Worm (Caenorhabditis elegans) whole organism, L2 larva: ENCODE data around the gene pgap-1.

Source experiments
- C34F6.9 ChIP-seq: fragments of 150-350 bp; optimal IDR thresholded peaks from 2 replicates; lab custom pipeline; 2014; ENCODE audit warnings: missing biosample characterization, missing genetic modification characterization
- F13H6.1 ChIP-seq: sonication (generic microtip); optimal IDR thresholded peaks from 2 replicates; lab custom pipeline; 2016; ENCODE audit warnings: missing genetic modification characterization, missing compliant biosample characterization
- R02D3.7 ChIP-seq: fragments of 150-350 bp; optimal IDR thresholded peaks from 2 replicates; lab custom pipeline; 2014; ENCODE audit warnings: missing biosample characterization, missing genetic modification characterization
- Y55F3AM.14 ChIP-seq: fragments of 200-800 bp; sonication (Bioruptor generic); optimal IDR thresholded peaks from 2 replicates; lab custom pipeline; 2018; ENCODE audit warnings: mild to moderate bottlenecking, missing genetic modification characterization, missing compliant biosample characterization
- ZK546.5 ChIP-seq: sonication (generic microtip); optimal IDR thresholded peaks from 2 replicates; lab custom pipeline; 2017; ENCODE audit warnings: missing biosample characterization, missing genetic modification characterization
- alr-1 ChIP-seq: fragments of 150-350 bp; optimal IDR thresholded peaks from 2 replicates; lab custom pipeline; 2014; ENCODE audit warnings: missing biosample characterization, missing genetic modification characterization
- aly-2 ChIP-seq: fragments of 150-350 bp; optimal IDR thresholded peaks from 2 replicates; lab custom pipeline; 2014; ENCODE audit warnings: missing biosample characterization, missing genetic modification characterization
- ama-1 ChIP-seq: fragments of 150-350 bp; optimal IDR thresholded peaks from 2 replicates; lab custom pipeline; 2018; ENCODE audit warnings: inconsistent platforms
- blmp-1 ChIP-seq: sonication (generic microtip); optimal IDR thresholded peaks from 2 replicates; lab custom pipeline; 2017; ENCODE audit warnings: missing genetic modification characterization, mild to moderate bottlenecking, missing compliant biosample characterization, antibody characterized with exemption, moderate library complexity; ENCODE audit not compliant: insufficient read depth
- ceh-16 ChIP-seq: fragments of 150-350 bp; optimal IDR thresholded peaks from 2 replicates; lab custom pipeline; 2014; ENCODE audit warnings: missing biosample characterization, missing genetic modification characterization
- ceh-82 ChIP-seq: fragments of 150-350 bp; optimal IDR thresholded peaks from 2 replicates; lab custom pipeline; 2014; ENCODE audit warnings: missing biosample characterization, missing genetic modification characterization
- crh-2 ChIP-seq: sonication (generic microtip); optimal IDR thresholded peaks from 2 replicates; lab custom pipeline; 2017; ENCODE audit warnings: missing biosample characterization, missing genetic modification characterization
- dmd-4 ChIP-seq: sonication (generic microtip); optimal IDR thresholded peaks from 2 replicates; lab custom pipeline; 2017; ENCODE audit warnings: missing biosample characterization, missing genetic modification characterization
- egl-27 ChIP-seq: sonication (generic microtip); optimal IDR thresholded peaks from 3 replicates; lab custom pipeline; 2017; ENCODE audit warnings: missing biosample characterization, missing genetic modification reagents, missing genetic modification characterization
- elt-1 ChIP-seq: fragments of 150-350 bp; optimal IDR thresholded peaks from 2 replicates; lab custom pipeline; 2014; ENCODE audit warnings: missing biosample characterization, missing genetic modification characterization
- elt-3 ChIP-seq: sonication (generic microtip); optimal IDR thresholded peaks from 2 replicates; lab custom pipeline; 2017; ENCODE audit warnings: missing biosample characterization, missing genetic modification characterization
- fos-1 ChIP-seq: fragments of 150-350 bp; optimal IDR thresholded peaks from 2 replicates; lab custom pipeline; 2014; ENCODE audit warnings: missing biosample characterization, missing genetic modification characterization
- gmeb-1 ChIP-seq: fragments of 150-350 bp; optimal IDR thresholded peaks from 2 replicates; lab custom pipeline; 2014; ENCODE audit warnings: missing biosample characterization, missing genetic modification characterization
- lin-11 ChIP-seq: fragments of 150-350 bp; sonication (generic microtip); optimal IDR thresholded peaks from 2 replicates; lab custom pipeline; 2014; ENCODE audit warnings: missing biosample characterization, missing genetic modification characterization, inconsistent platforms, mixed read lengths
- lin-13 ChIP-seq: fragments of 150-350 bp; optimal IDR thresholded peaks from 2 replicates; lab custom pipeline; 2014; ENCODE audit warnings: missing biosample characterization, missing genetic modification reagents, missing genetic modification characterization
- lin-39 ChIP-seq: fragments of 150-350 bp; optimal IDR thresholded peaks from 2 replicates; lab custom pipeline; 2014; ENCODE audit warnings: missing biosample characterization, missing genetic modification reagents, missing genetic modification characterization
- lsy-2 ChIP-seq, 2 experiments: fragments of 150-350 bp in 1 of 2; sonication (generic microtip) in 1 of 2; optimal IDR thresholded peaks; 2 replicates each; lab custom pipeline; 2014 to 2017; ENCODE audit warnings: missing biosample characterization in 2 of 2, missing genetic modification characterization in 2 of 2
- mab-5 ChIP-seq: fragments of 150-350 bp; optimal IDR thresholded peaks from 2 replicates; lab custom pipeline; 2014; ENCODE audit warnings: missing biosample characterization, missing genetic modification characterization
- mbf-1 ChIP-seq: sonication (generic microtip); optimal IDR thresholded peaks from 2 replicates; lab custom pipeline; 2017; ENCODE audit warnings: missing biosample characterization, missing genetic modification characterization
- mdl-1 ChIP-seq, 2 experiments: fragments of 150-350 bp in 1 of 2; sonication (generic microtip) in 1 of 2; optimal IDR thresholded peaks; 2 replicates each; lab custom pipeline; 2017; ENCODE audit warnings: missing biosample characterization in 2 of 2, missing genetic modification characterization in 2 of 2
- nhr-10 ChIP-seq: sonication (generic microtip); optimal IDR thresholded peaks from 2 replicates; lab custom pipeline; 2017; ENCODE audit warnings: missing biosample characterization, missing genetic modification characterization
- nhr-11 ChIP-seq: fragments of 150-350 bp; optimal IDR thresholded peaks from 2 replicates; lab custom pipeline; 2014; ENCODE audit warnings: missing biosample characterization, missing genetic modification characterization
- nhr-12 ChIP-seq: fragments of 150-350 bp; optimal IDR thresholded peaks from 2 replicates; lab custom pipeline; 2014; ENCODE audit warnings: missing biosample characterization, missing genetic modification characterization
- nhr-129 ChIP-seq: fragments of 150-350 bp; optimal IDR thresholded peaks from 2 replicates; lab custom pipeline; 2014; ENCODE audit warnings: missing biosample characterization, missing genetic modification characterization
- nhr-21 ChIP-seq: fragments of 150-350 bp; optimal IDR thresholded peaks from 2 replicates; lab custom pipeline; 2014; ENCODE audit warnings: missing biosample characterization, missing genetic modification characterization
- nhr-23 ChIP-seq: fragments of 150-350 bp; optimal IDR thresholded peaks from 2 replicates; lab custom pipeline; 2014; ENCODE audit warnings: missing biosample characterization, missing genetic modification reagents, missing genetic modification characterization
- nhr-237 ChIP-seq: fragments of 150-350 bp; optimal IDR thresholded peaks from 2 replicates; lab custom pipeline; 2014; ENCODE audit warnings: missing biosample characterization, missing genetic modification characterization
- nhr-25 ChIP-seq: fragments of 150-350 bp; sonication (generic microtip); optimal IDR thresholded peaks from 3 replicates; lab custom pipeline; 2014; ENCODE audit warnings: missing biosample characterization, missing genetic modification characterization
- nhr-6 ChIP-seq: fragments of 150-350 bp; optimal IDR thresholded peaks from 2 replicates; lab custom pipeline; 2014; ENCODE audit warnings: missing biosample characterization, missing genetic modification characterization
- nhr-77 ChIP-seq: fragments of 150-350 bp; optimal IDR thresholded peaks from 2 replicates; lab custom pipeline; 2014; ENCODE audit warnings: missing biosample characterization, missing genetic modification characterization
- peb-1 ChIP-seq: fragments of 150-350 bp; optimal IDR thresholded peaks from 2 replicates; lab custom pipeline; 2014; ENCODE audit warnings: missing biosample characterization, missing genetic modification characterization
- sem-4 ChIP-seq: fragments of 150-350 bp; optimal IDR thresholded peaks from 2 replicates; lab custom pipeline; 2014; ENCODE audit warnings: missing biosample characterization, missing genetic modification reagents, missing genetic modification characterization
- skn-1 ChIP-seq: sonication (generic microtip); optimal IDR thresholded peaks from 2 replicates; lab custom pipeline; 2017; ENCODE audit warnings: missing biosample characterization, missing genetic modification characterization
- sma-3 ChIP-seq: sonication (generic microtip); optimal IDR thresholded peaks from 2 replicates; lab custom pipeline; 2016; ENCODE audit warnings: missing genetic modification reagents, missing genetic modification characterization, missing compliant biosample characterization
- sma-9 ChIP-seq, 2 experiments: fragments of 150-350 bp in 1 of 2; sonication (generic microtip) in 1 of 2; optimal IDR thresholded peaks; 2 replicates each; lab custom pipeline; 2014 to 2016; ENCODE audit warnings: missing genetic modification characterization in 2 of 2, mild to moderate bottlenecking in 1 of 2, missing biosample characterization in 1 of 2, missing compliant biosample characterization in 1 of 2, missing genetic modification reagents in 1 of 2, moderate library complexity in 1 of 2
- snpc-4 ChIP-seq: fragments of 150-350 bp; optimal IDR thresholded peaks from 2 replicates; lab custom pipeline; 2014; ENCODE audit warnings: missing biosample characterization, missing genetic modification characterization
- unc-55 ChIP-seq: fragments of 150-350 bp; sonication (generic microtip); optimal IDR thresholded peaks from 3 replicates; lab custom pipeline; 2014; ENCODE audit warnings: missing biosample characterization, missing genetic modification reagents, missing genetic modification characterization
- unc-62 ChIP-seq: fragments of 150-350 bp; optimal IDR thresholded peaks from 2 replicates; lab custom pipeline; 2014; ENCODE audit warnings: missing biosample characterization, missing genetic modification reagents, missing genetic modification characterization
- zag-1 ChIP-seq: fragments of 150-350 bp; optimal IDR thresholded peaks from 2 replicates; lab custom pipeline; 2014; ENCODE audit warnings: missing biosample characterization, missing genetic modification characterization
- ztf-1 ChIP-seq: fragments of 200-800 bp; sonication (Bioruptor generic); conservative IDR thresholded peaks from 2 replicates; pipeline ENCODE4 v1.3.6; 2022; ENCODE audit warnings: missing genetic modification characterization, missing compliant biosample characterization
- ztf-11 ChIP-seq: sonication (generic microtip); optimal IDR thresholded peaks from 2 replicates; lab custom pipeline; 2017; ENCODE audit warnings: missing biosample characterization, missing genetic modification characterization
- ztf-4 ChIP-seq: fragments of 150-350 bp; optimal IDR thresholded peaks from 2 replicates; lab custom pipeline; 2014; ENCODE audit warnings: missing biosample characterization, missing genetic modification characterization

pgap-1 gene

ce11 chrV:11228653-11229173 is 13.0 kb upstream of the pgap-1 start, which contains the start of gene pqn-70:
TSS of gene pqn-70 (minus strand) at chrV:11228703.
- TF ChIP-seq ama-1 (lab: Kevin White, UChicago) (peak; percentile 37), elt-3 (tag; lab: Kevin White, UChicago) (no peak), nhr-6 (tag; lab: Kevin White, UChicago) (peak; percentile 40), F13H6.1 (tag; lab: Kevin White, UChicago) (peak; percentile 84), nhr-237 (tag; lab: Kevin White, UChicago) (no peak), sma-9 (GFP tag; optimal IDR thresholded peaks at IDR 0.05; lab: Kevin White, UChicago) (peak; percentile 87), sma-9 (tag; optimal IDR thresholded peaks at IDR 0.05; lab: Kevin White, UChicago) (no peak), crh-2 (peak; percentile 89), sem-4 (peak; percentile 83), nhr-21 (peak; percentile 85), ztf-11 (tag; lab: Kevin White, UChicago) (no peak), nhr-12 (tag; lab: Kevin White, UChicago) (peak; percentile 9), ztf-1 (GFP tag; lab: Robert Waterston, UW) (no peak), aly-2 (tag; lab: Kevin White, UChicago) (no peak), nhr-25 (tag; lab: Kevin White, UChicago) (peak; percentile 82), Y55F3AM.14 (GFP tag; lab: Kevin White, UChicago) (peak; percentile 29), egl-27 (tag; lab: Kevin White, UChicago) (peak; percentile 45), nhr-23 (tag; lab: Kevin White, UChicago) (no peak), nhr-10 (no peak), elt-1 (tag; lab: Kevin White, UChicago) (no peak), ZK546.5 (tag; lab: Kevin White, UChicago) (no peak), dmd-4 (tag; lab: Kevin White, UChicago) (no peak), ztf-4 (tag; lab: Kevin White, UChicago) (peak; percentile 59), lin-11 (peak; percentile 91), alr-1 (no peak), nhr-11 (tag; lab: Kevin White, UChicago) (no peak), R02D3.7 (tag; lab: Kevin White, UChicago) (no peak), blmp-1 (tag; lab: Kevin White, UChicago) (peak; percentile 77), skn-1 (tag; lab: Kevin White, UChicago) (no peak), nhr-129 (tag; lab: Kevin White, UChicago) (peak; percentile 81), mbf-1 (tag; lab: Kevin White, UChicago) (no peak), lsy-2 (tag; optimal IDR thresholded peaks at IDR 0.05; lab: Kevin White, UChicago) (peak; percentile 67 to 92), snpc-4 (tag; lab: Kevin White, UChicago) (peak; percentile 71), C34F6.9 (tag; lab: Kevin White, UChicago) (peak; percentile 92), ceh-82 (tag; lab: Kevin White, UChicago) (peak; percentile 78), lin-39 (tag; lab: Kevin White, UChicago) (no peak), nhr-77 (tag; lab: Kevin White, UChicago) (no peak), lin-13 (GFP tag; lab: Kevin White, UChicago) (peak; percentile 83), unc-55 (GFP tag; lab: Kevin White, UChicago) (peak; percentile 91), zag-1 (peak; percentile 57), unc-62 (GFP tag; lab: Kevin White, UChicago) (no peak), sma-3 (peak; percentile 86), mdl-1 (tag; optimal IDR thresholded peaks at IDR 0.05; lab: Kevin White, UChicago) (peak in 1 of 2 experiments; percentile 23), mab-5 (tag; lab: Kevin White, UChicago) (peak; percentile 71), gmeb-1 (tag; lab: Kevin White, UChicago) (peak; percentile 78), peb-1 (no peak), fos-1 (tag; lab: Kevin White, UChicago) (peak; percentile 55), ceh-16 (tag; lab: Kevin White, UChicago) (no peak)
